Fruit fly (Drosophila melanogaster) whole organism, prepupa: ENCODE measurements around the gene CG13012.

ENCODE experiments used
- Blimp-1 ChIP-seq: fragments of 200-800 bp; sonication (Bioruptor generic); optimal IDR thresholded peaks from 3 replicates; lab custom pipeline; 2017; ENCODE audit warnings: missing biosample characterization, missing genetic modification characterization, mild to moderate bottlenecking, moderate library complexity, missing genetic modification reagents
- CG10631 ChIP-seq: fragments of 200-800 bp; sonication (Bioruptor generic); optimal IDR thresholded peaks from 2 replicates; lab custom pipeline; 2016; ENCODE audit warnings: missing biosample characterization, missing genetic modification characterization
- CG10669 ChIP-seq: fragments of 200-800 bp; sonication (Bioruptor generic); optimal IDR thresholded peaks from 3 replicates; lab custom pipeline; 2018; ENCODE audit warnings: missing biosample characterization, mild to moderate bottlenecking, missing genetic modification characterization, moderate library complexity
- CG11294 ChIP-seq: fragments of 200-800 bp; sonication (Bioruptor generic); IDR thresholded peaks from 2 replicates; pipeline ENCODE4 v1.3.6; 2022; ENCODE audit warnings: missing biosample characterization, missing genetic modification characterization
- CG11762 ChIP-seq: fragments of 200-800 bp; sonication (Bioruptor generic); optimal IDR thresholded peaks from 3 replicates; lab custom pipeline; 2016; ENCODE audit warnings: missing biosample characterization, missing genetic modification characterization; ENCODE audit not compliant: insufficient read depth
- CG11902 ChIP-seq: fragments of 200-800 bp; sonication (Bioruptor generic); optimal IDR thresholded peaks from 3 replicates; lab custom pipeline; 2016; ENCODE audit warnings: missing biosample characterization, missing genetic modification characterization
- CG15336 ChIP-seq: fragments of 200-800 bp; sonication (Bioruptor generic); IDR thresholded peaks from 2 replicates; pipeline ENCODE4 v1.3.6; 2022; ENCODE audit warnings: missing biosample characterization, missing genetic modification characterization
- CG3032 ChIP-seq: fragments of 200-800 bp; optimal IDR thresholded peaks from 2 replicates; lab custom pipeline; 2019; ENCODE audit warnings: missing biosample characterization, mild to moderate bottlenecking, missing genetic modification characterization, moderate library complexity
- CG31627 ChIP-seq: fragments of 200-800 bp; sonication (Bioruptor generic); optimal IDR thresholded peaks from 3 replicates; lab custom pipeline; 2016; ENCODE audit warnings: missing biosample characterization, missing genetic modification characterization
- CG32006 ChIP-seq: fragments of 200-800 bp; sonication (Bioruptor generic); optimal IDR thresholded peaks from 3 replicates; lab custom pipeline; 2017; ENCODE audit warnings: missing biosample characterization, mild to moderate bottlenecking, missing genetic modification characterization
- CG34406 ChIP-seq: fragments of 200-800 bp; sonication (Bioruptor generic); optimal IDR thresholded peaks from 3 replicates; lab custom pipeline; 2016; ENCODE audit warnings: missing biosample characterization, missing genetic modification characterization
- CG3919 ChIP-seq: fragments of 200-800 bp; sonication (Bioruptor generic); optimal IDR thresholded peaks from 3 replicates; lab custom pipeline; 2016; ENCODE audit warnings: missing biosample characterization, missing genetic modification characterization
- CG4318 ChIP-seq: fragments of 200-800 bp; sonication (Bioruptor generic); optimal IDR thresholded peaks from 3 replicates; lab custom pipeline; 2017; ENCODE audit warnings: missing biosample characterization, mild to moderate bottlenecking, missing genetic modification characterization
- CG6792 ChIP-seq: fragments of 200-800 bp; sonication (Bioruptor generic); optimal IDR thresholded peaks from 3 replicates; lab custom pipeline; 2016; ENCODE audit warnings: missing biosample characterization, missing genetic modification characterization
- CG6808 ChIP-seq: fragments of 200-800 bp; sonication (Bioruptor generic); optimal IDR thresholded peaks from 3 replicates; lab custom pipeline; 2017; ENCODE audit warnings: missing biosample characterization, missing genetic modification characterization, mild to moderate bottlenecking, moderate library complexity, missing genetic modification reagents
- CG6854 ChIP-seq: fragments of 200-800 bp; sonication (Bioruptor generic); optimal IDR thresholded peaks from 2 replicates; lab custom pipeline; 2017; ENCODE audit warnings: missing biosample characterization, mild to moderate bottlenecking, missing genetic modification characterization
- CG7368 ChIP-seq: fragments of 200-800 bp; sonication (Bioruptor generic); optimal IDR thresholded peaks from 3 replicates; lab custom pipeline; 2016; ENCODE audit warnings: missing biosample characterization, missing genetic modification characterization
- CG8119 ChIP-seq: fragments of 200-800 bp; sonication (Bioruptor generic); IDR thresholded peaks from 3 replicates; pipeline ENCODE4 v1.3.6; 2022; ENCODE audit warnings: missing biosample characterization, missing genetic modification characterization
- CG8632 ChIP-seq: fragments of 200-800 bp; sonication (Bioruptor generic); optimal IDR thresholded peaks from 3 replicates; lab custom pipeline; 2016; ENCODE audit warnings: missing biosample characterization, missing genetic modification characterization
- CG9139 ChIP-seq: fragments of 200-800 bp; sonication (Bioruptor generic); optimal IDR thresholded peaks from 3 replicates; lab custom pipeline; 2017; ENCODE audit warnings: missing biosample characterization, mild to moderate bottlenecking, missing genetic modification characterization
- Eip78C ChIP-seq: fragments of 200-800 bp; sonication (Bioruptor generic); peaks from one replicate; lab custom pipeline; 2016; ENCODE audit warnings: missing biosample characterization, missing genetic modification characterization
- Eip93F ChIP-seq: fragments of 200-800 bp; sonication (Bioruptor generic); optimal IDR thresholded peaks from 2 replicates; lab custom pipeline; 2016; ENCODE audit warnings: missing biosample characterization, mild to moderate bottlenecking, missing genetic modification characterization
- Ets21C ChIP-seq: fragments of 200-800 bp; sonication (Bioruptor generic); optimal IDR thresholded peaks from 3 replicates; lab custom pipeline; 2016; ENCODE audit warnings: missing biosample characterization, missing genetic modification characterization
- Ets96B ChIP-seq: fragments of 200-800 bp; optimal IDR thresholded peaks from 2 replicates; lab custom pipeline; 2019; ENCODE audit warnings: missing biosample characterization, mild to moderate bottlenecking, missing genetic modification characterization, moderate library complexity
- Hr38 ChIP-seq: sonication (Bioruptor generic); optimal IDR thresholded peaks from 2 replicates; lab custom pipeline; 2016; ENCODE audit warnings: missing biosample characterization, missing genetic modification characterization
- Hr39 ChIP-seq: fragments of 200-800 bp; sonication (Bioruptor generic); optimal IDR thresholded peaks from 2 replicates; lab custom pipeline; 2016; ENCODE audit warnings: missing biosample characterization, missing genetic modification characterization
- Hr4 ChIP-seq: fragments of 200-800 bp; sonication (Bioruptor generic); optimal IDR thresholded peaks from 3 replicates; lab custom pipeline; 2016; ENCODE audit warnings: missing biosample characterization, missing genetic modification characterization
- Met ChIP-seq: fragments of 200-800 bp; sonication (Bioruptor generic); optimal IDR thresholded peaks from 3 replicates; lab custom pipeline; 2016; ENCODE audit warnings: missing biosample characterization, missing genetic modification characterization
- OdsH ChIP-seq: fragments of 200-800 bp; sonication (Bioruptor generic); optimal IDR thresholded peaks from 3 replicates; lab custom pipeline; 2016; ENCODE audit warnings: missing biosample characterization, missing genetic modification characterization
- Smox ChIP-seq: fragments of 200-800 bp; sonication (Bioruptor generic); optimal IDR thresholded peaks from 3 replicates; lab custom pipeline; 2016; ENCODE audit warnings: missing biosample characterization, missing genetic modification characterization
- Sox102F ChIP-seq: fragments of 200-800 bp; sonication (Bioruptor generic); optimal IDR thresholded peaks from 2 replicates; lab custom pipeline; 2016; ENCODE audit warnings: missing biosample characterization, mild to moderate bottlenecking, missing genetic modification characterization
- Sox14 ChIP-seq: fragments of 200-800 bp; sonication (Bioruptor generic); optimal IDR thresholded peaks from 3 replicates; lab custom pipeline; 2016; ENCODE audit warnings: missing biosample characterization, missing genetic modification characterization
- Sox15 ChIP-seq: fragments of 200-800 bp; sonication (Bioruptor generic); optimal IDR thresholded peaks from 3 replicates; lab custom pipeline; 2016; ENCODE audit warnings: missing biosample characterization, missing genetic modification characterization
- achi ChIP-seq: fragments of 200-800 bp; sonication (Bioruptor generic); optimal IDR thresholded peaks from 3 replicates; lab custom pipeline; 2016; ENCODE audit warnings: missing biosample characterization, missing genetic modification characterization
- acj6 ChIP-seq: fragments of 200-800 bp; sonication (Bioruptor generic); optimal IDR thresholded peaks from 3 replicates; lab custom pipeline; 2016; ENCODE audit warnings: missing biosample characterization, missing genetic modification characterization
- cyc ChIP-seq: fragments of 200-800 bp; sonication (Bioruptor generic); optimal IDR thresholded peaks from 3 replicates; lab custom pipeline; 2016; ENCODE audit warnings: missing biosample characterization, missing genetic modification characterization
- dsx ChIP-seq: fragments of 200-800 bp; optimal IDR thresholded peaks from 3 replicates; lab custom pipeline; 2019; ENCODE audit warnings: missing biosample characterization, mild to moderate bottlenecking, missing genetic modification characterization, moderate library complexity; ENCODE audit not compliant: poor library complexity, severe bottlenecking
- eg ChIP-seq: fragments of 200-800 bp; sonication (Bioruptor generic); IDR thresholded peaks from 3 replicates; pipeline ENCODE4 v1.3.6; 2022; ENCODE audit warnings: missing biosample characterization, missing genetic modification characterization
- esn ChIP-seq: fragments of 200-800 bp; sonication (Bioruptor generic); optimal IDR thresholded peaks from 2 replicates; lab custom pipeline; 2016; ENCODE audit warnings: missing biosample characterization, mild to moderate bottlenecking, missing genetic modification characterization, moderate library complexity
- fd59A ChIP-seq: fragments of 200-800 bp; sonication (Bioruptor generic); optimal IDR thresholded peaks from 2 replicates; lab custom pipeline; 2017; ENCODE audit warnings: missing biosample characterization, mild to moderate bottlenecking, missing genetic modification characterization, missing genetic modification reagents
- fd85E ChIP-seq: fragments of 200-800 bp; sonication (Bioruptor generic); optimal IDR thresholded peaks from 3 replicates; lab custom pipeline; 2016; ENCODE audit warnings: missing biosample characterization, missing genetic modification characterization
- fkh ChIP-seq: fragments of 200-800 bp; sonication (Bioruptor generic); optimal IDR thresholded peaks from 3 replicates; lab custom pipeline; 2017; ENCODE audit warnings: missing biosample characterization, mild to moderate bottlenecking, missing genetic modification characterization, moderate library complexity
- lz ChIP-seq: fragments of 200-800 bp; sonication (Bioruptor generic); optimal IDR thresholded peaks from 3 replicates; lab custom pipeline; 2016; ENCODE audit warnings: missing biosample characterization, missing genetic modification characterization
- net ChIP-seq: fragments of 200-800 bp; sonication (Bioruptor generic); optimal IDR thresholded peaks from 3 replicates; lab custom pipeline; 2016; ENCODE audit warnings: missing biosample characterization, missing genetic modification characterization
- salr ChIP-seq, 2 experiments: fragments of 200-800 bp; sonication (Bioruptor generic); optimal IDR thresholded peaks; 3 replicates each; lab custom pipeline; 2016 to 2018; ENCODE audit warnings: missing biosample characterization in 2 of 2, missing genetic modification characterization in 2 of 2, mild to moderate bottlenecking in 1 of 2
- ss ChIP-seq, 2 experiments: fragments of 200-800 bp; sonication (Bioruptor generic); optimal IDR thresholded peaks; 2 replicates in 1 of 2; 3 replicates in 1 of 2; lab custom pipeline; 2017 to 2018; ENCODE audit warnings: mild to moderate bottlenecking in 2 of 2, missing biosample characterization in 2 of 2, missing genetic modification characterization in 2 of 2, moderate library complexity in 1 of 2
- svp ChIP-seq: fragments of 200-800 bp; sonication (Bioruptor generic); peaks from one replicate; lab custom pipeline; 2016; ENCODE audit warnings: missing biosample characterization, missing genetic modification characterization

The CG13012 gene

DNA sequence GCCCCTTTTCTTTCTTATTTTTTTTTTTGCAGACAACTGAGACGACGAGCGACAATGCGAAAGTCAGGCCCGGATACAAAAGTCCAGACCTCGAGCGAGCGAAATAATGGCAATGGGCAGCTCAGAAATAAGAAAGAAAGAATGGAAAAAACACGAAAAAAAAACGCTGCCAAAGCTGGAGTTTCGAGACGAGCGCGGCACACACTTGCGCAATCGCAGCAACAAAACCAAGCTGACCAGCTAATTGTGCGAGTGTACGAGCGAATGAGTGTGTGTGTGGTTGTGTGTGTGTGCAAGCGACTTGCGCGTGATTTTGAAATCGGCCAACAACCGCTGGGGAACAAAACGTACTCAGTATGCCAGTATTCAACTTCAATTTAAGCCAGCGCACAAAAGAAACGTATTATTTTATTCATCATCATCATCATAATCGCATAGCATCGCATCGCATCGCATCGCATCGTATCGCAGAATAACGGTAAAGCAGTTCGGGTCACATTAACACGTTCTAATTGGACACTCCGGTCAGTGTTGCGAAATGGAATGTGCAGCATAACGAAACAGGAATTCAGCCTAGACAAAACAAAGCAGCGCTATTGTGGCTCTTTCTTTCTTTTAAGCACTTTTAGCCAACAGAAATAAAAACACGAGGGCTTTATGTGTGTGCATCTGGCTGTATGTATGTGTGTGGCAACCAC lies 28.7 kb downstream of the CG13012 start (continued):
- TF ChIP-seq Hr39 (GFP tag; lab: Kevin White, UChicago) = no peak
- no peak for TF ChIP-seq Sox102F (GFP tag; lab: Kevin White, UChicago)
- no peak for TF ChIP-seq CG34406
- no peak for TF ChIP-seq CG3032 (tag; lab: Kevin White, UChicago)
- no peak for TF ChIP-seq CG8632 (GFP tag; lab: Kevin White, UChicago)
- TF ChIP-seq CG31627 (GFP tag; lab: Kevin White, UChicago) = no peak
- TF ChIP-seq CG6808 (GFP tag; lab: Kevin White, UChicago) = no peak
- no peak for TF ChIP-seq CG10669 (GFP tag; lab: Kevin White, UChicago)
- no peak for TF ChIP-seq Hr4 (GFP tag; lab: Kevin White, UChicago)
- peak; percentile 77 for TF ChIP-seq CG6854 (GFP tag; lab: Kevin White, UChicago)
- no peak for TF ChIP-seq esn (GFP tag; lab: Kevin White, UChicago)
- TF ChIP-seq fd85E (GFP tag; lab: Kevin White, UChicago) = no peak
- no peak for TF ChIP-seq CG11294
- TF ChIP-seq CG9139 (GFP tag; lab: Kevin White, UChicago) = peak; percentile 21
- TF ChIP-seq lz (GFP tag; lab: Kevin White, UChicago) = no peak
- TF ChIP-seq Sox15 = no peak
- no peak for TF ChIP-seq acj6 (GFP tag; lab: Kevin White, UChicago)
- TF ChIP-seq Ets96B (tag; lab: Kevin White, UChicago) = no peak
- TF ChIP-seq CG4318 (GFP tag; lab: Kevin White, UChicago) = no peak
- no peak for TF ChIP-seq Hr38
- TF ChIP-seq Smox = no peak
- no peak for TF ChIP-seq cyc

DNA sequence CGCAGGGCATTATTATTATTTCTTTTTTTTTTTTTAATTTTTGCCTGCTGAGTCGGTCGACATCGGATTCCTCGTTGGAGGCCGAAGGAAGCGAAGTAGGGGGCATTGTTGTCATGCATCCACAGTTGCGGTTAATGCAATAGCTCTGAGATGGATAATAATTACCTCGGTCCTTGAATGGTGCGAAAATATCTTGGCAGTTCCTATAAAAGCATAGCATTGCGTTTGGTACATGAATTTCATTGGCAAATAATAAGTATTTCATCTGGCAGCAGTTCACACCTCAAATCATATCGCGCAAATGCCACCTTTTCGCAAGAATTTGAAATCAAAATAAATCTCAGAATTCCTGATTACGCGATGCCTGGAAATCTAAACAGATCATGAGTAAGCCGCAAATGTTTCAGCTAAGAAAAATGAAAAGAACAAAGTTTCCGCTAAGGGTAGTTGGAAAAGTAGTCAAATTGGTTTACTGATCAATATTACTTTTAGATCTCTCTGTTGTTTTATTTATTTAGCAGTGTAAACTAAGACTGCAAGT lies 29.4 kb downstream of the CG13012 start:
- TF ChIP-seq Met (GFP tag; lab: Kevin White, UChicago) (peak; percentile 42), ss (GFP tag; optimal IDR thresholded peaks at IDR 0.05; lab: Kevin White, UChicago) (peak in 1 of 2 experiments; percentile 20), net (GFP tag; lab: Kevin White, UChicago) (no peak), CG8119 (GFP tag; lab: Robert Waterston, UW) (no peak), CG32006 (GFP tag; lab: Kevin White, UChicago) (peak; percentile 46), Hr39 (GFP tag; lab: Kevin White, UChicago) (peak; percentile 64), dsx (no peak), CG10631 (GFP tag; lab: Kevin White, UChicago) (peak; percentile 31), achi (GFP tag; lab: Kevin White, UChicago) (no peak), fd59A (GFP tag; lab: Kevin White, UChicago) (peak; percentile 28), Smox (peak; percentile 37), CG11902 (GFP tag; lab: Kevin White, UChicago) (no peak), Ets21C (GFP tag; lab: Kevin White, UChicago) (peak; percentile 31), CG8632 (GFP tag; lab: Kevin White, UChicago) (peak; percentile 15), CG31627 (GFP tag; lab: Kevin White, UChicago) (peak; percentile 55), fd85E (GFP tag; lab: Kevin White, UChicago) (no peak), fkh (no peak), Eip93F (no peak), CG15336 (GFP tag; lab: Robert Waterston, UW) (no peak), eg (GFP tag; lab: Robert Waterston, UW) (no peak), Hr38 (no peak), OdsH (peak; percentile 30), CG6792 (peak; percentile 31), CG3032 (tag; lab: Kevin White, UChicago) (peak; percentile 19), Blimp-1 (GFP tag; lab: Kevin White, UChicago) (no peak), CG6854 (GFP tag; lab: Kevin White, UChicago) (no peak), CG3919 (GFP tag; lab: Kevin White, UChicago) (peak; percentile 1), svp (GFP tag; lab: Kevin White, UChicago) (peak; percentile 81), Eip78C (GFP tag; lab: Kevin White, UChicago) (peak; percentile 82), CG4318 (GFP tag; lab: Kevin White, UChicago) (no peak), Ets96B (tag; lab: Kevin White, UChicago) (no peak), CG11762 (GFP tag; lab: Kevin White, UChicago) (no peak), Hr4 (GFP tag; lab: Kevin White, UChicago) (no peak), CG7368 (GFP tag; lab: Kevin White, UChicago) (no peak), lz (GFP tag; lab: Kevin White, UChicago) (peak; percentile 56), salr (GFP tag; optimal IDR thresholded peaks at IDR 0.05; lab: Kevin White, UChicago) (peak in 1 of 2 experiments; percentile 22), Sox15 (peak; percentile 49), Sox14 (GFP tag; lab: Kevin White, UChicago) (peak; percentile 28)
